Fruit fly (Drosophila melanogaster) whole organism, embryonic: Measurements from ENCODE around the gene gro.
A peak's percentile ranks its signal among the peaks of the same experiment; 100 is the strongest.

Experiments
- Aef1 ChIP-seq: fragments of 200-800 bp; sonication (Bioruptor generic); IDR thresholded peaks from 3 replicates; pipeline ENCODE4 v1.3.6; 2022; ENCODE audit warnings: missing biosample characterization, missing genetic modification characterization
- Antp ChIP-seq: fragments of 200-800 bp; sonication (Bioruptor generic); optimal IDR thresholded peaks from 3 replicates; lab custom pipeline; 2016; ENCODE audit warnings: missing biosample characterization, missing genetic modification characterization
- B-H2 ChIP-seq: fragments of 200-800 bp; sonication (Bioruptor generic); optimal IDR thresholded peaks from 2 replicates; lab custom pipeline; 2018; ENCODE audit warnings: missing biosample characterization, mild to moderate bottlenecking, missing genetic modification characterization
- Bdp1 ChIP-seq: fragments of 200-800 bp; sonication (Bioruptor generic); optimal IDR thresholded peaks from 3 replicates; lab custom pipeline; 2016; ENCODE audit warnings: missing biosample characterization, missing genetic modification characterization
- C15 ChIP-seq: fragments of 200-800 bp; sonication (Bioruptor generic); IDR thresholded peaks from 3 replicates; pipeline ENCODE4 v1.3.6; 2022; ENCODE audit warnings: missing biosample characterization, missing genetic modification characterization
- CG10147 ChIP-seq: fragments of 200-800 bp; sonication (Bioruptor generic); optimal IDR thresholded peaks from 2 replicates; lab custom pipeline; 2019; ENCODE audit warnings: missing biosample characterization, mild to moderate bottlenecking, missing genetic modification characterization, moderate library complexity
- CG11085 ChIP-seq: fragments of 200-800 bp; sonication (Bioruptor generic); IDR thresholded peaks from 2 replicates; pipeline ENCODE4 v1.3.6; 2022; ENCODE audit warnings: missing biosample characterization, missing genetic modification characterization
- CG11093 ChIP-seq: fragments of 200-800 bp; sonication (Bioruptor generic); IDR thresholded peaks from 3 replicates; pipeline ENCODE4 v1.3.6; 2022; ENCODE audit warnings: missing biosample characterization, missing genetic modification characterization
- CG11723 ChIP-seq: fragments of 200-800 bp; sonication (Bioruptor generic); optimal IDR thresholded peaks from 2 replicates; lab custom pipeline; 2017; ENCODE audit warnings: missing biosample characterization, mild to moderate bottlenecking, missing genetic modification characterization
- CG12071 ChIP-seq: fragments of 200-800 bp; sonication (Bioruptor generic); optimal IDR thresholded peaks from 3 replicates; lab custom pipeline; 2018; ENCODE audit warnings: missing biosample characterization, mild to moderate bottlenecking, missing genetic modification characterization
- CG1233 ChIP-seq: fragments of 200-800 bp; sonication (Bioruptor generic); optimal IDR thresholded peaks from 4 replicates; lab custom pipeline; 2018; ENCODE audit warnings: missing biosample characterization, mild to moderate bottlenecking, missing genetic modification characterization
- CG12391 ChIP-seq: fragments of 200-800 bp; sonication (Bioruptor generic); optimal IDR thresholded peaks from 3 replicates; lab custom pipeline; 2018; ENCODE audit warnings: missing biosample characterization, mild to moderate bottlenecking, missing genetic modification characterization, moderate library complexity
- CG15269 ChIP-seq: fragments of 200-800 bp; sonication (Bioruptor generic); optimal IDR thresholded peaks from 2 replicates; lab custom pipeline; 2018; ENCODE audit warnings: missing biosample characterization, mild to moderate bottlenecking, missing genetic modification characterization, moderate library complexity
- CG17361 ChIP-seq: fragments of 200-800 bp; sonication (Bioruptor generic); IDR thresholded peaks from 3 replicates; pipeline ENCODE4 v1.3.6; 2022; ENCODE audit warnings: missing biosample characterization, missing genetic modification characterization
- CG17568 ChIP-seq: fragments of 200-800 bp; sonication (Bioruptor generic); optimal IDR thresholded peaks from 2 replicates; lab custom pipeline; 2018; ENCODE audit warnings: missing biosample characterization, mild to moderate bottlenecking, missing genetic modification characterization, moderate library complexity
- CG17912 ChIP-seq: fragments of 200-800 bp; sonication (Bioruptor generic); optimal IDR thresholded peaks from 2 replicates; lab custom pipeline; 2018; ENCODE audit warnings: missing biosample characterization, mild to moderate bottlenecking, missing genetic modification characterization
- CG1832 ChIP-seq: fragments of 200-800 bp; sonication (Bioruptor generic); optimal IDR thresholded peaks from 2 replicates; lab custom pipeline; 2017; ENCODE audit warnings: missing biosample characterization, mild to moderate bottlenecking, missing genetic modification characterization, inconsistent platforms
- CG4404 ChIP-seq: fragments of 200-800 bp; sonication (Bioruptor generic); IDR thresholded peaks from 2 replicates; pipeline ENCODE4 v1.3.6; 2022; ENCODE audit warnings: missing biosample characterization, missing genetic modification characterization
- CG4854 ChIP-seq: fragments of 200-800 bp; sonication (Bioruptor generic); optimal IDR thresholded peaks from 2 replicates; lab custom pipeline; 2016; ENCODE audit warnings: missing biosample characterization, missing genetic modification characterization, inconsistent platforms
- CG7357 ChIP-seq: fragments of 200-800 bp; sonication (Bioruptor generic); IDR thresholded peaks from 3 replicates; pipeline ENCODE4 v1.3.6; 2022; ENCODE audit warnings: missing biosample characterization, missing genetic modification characterization
- CG7963 ChIP-seq: fragments of 200-800 bp; sonication (Bioruptor generic); IDR thresholded peaks from 3 replicates; pipeline ENCODE4 v1.3.6; 2022; ENCODE audit warnings: missing biosample characterization, missing genetic modification characterization; ENCODE audit not compliant: partially characterized antibody
- CG8388 ChIP-seq: fragments of 200-800 bp; sonication (Bioruptor generic); optimal IDR thresholded peaks from 2 replicates; lab custom pipeline; 2019; ENCODE audit warnings: missing biosample characterization, mild to moderate bottlenecking, missing genetic modification characterization, moderate library complexity
- Camta ChIP-seq: fragments of 200-800 bp; sonication (Bioruptor generic); optimal IDR thresholded peaks from 2 replicates; lab custom pipeline; 2016; ENCODE audit warnings: missing biosample characterization, missing genetic modification characterization
- Chrac-16 ChIP-seq: fragments of 200-800 bp; sonication (Bioruptor generic); optimal IDR thresholded peaks from 3 replicates; lab custom pipeline; 2016; ENCODE audit warnings: missing biosample characterization, missing genetic modification characterization
- CkIIα-i1 ChIP-seq: fragments of 200-800 bp; sonication (Bioruptor generic); IDR thresholded peaks from 2 replicates; pipeline ENCODE4 v1.3.6; 2022; ENCODE audit warnings: missing biosample characterization, missing genetic modification characterization
- Dek ChIP-seq: fragments of 200-800 bp; sonication (Bioruptor generic); optimal IDR thresholded peaks from 3 replicates; lab custom pipeline; 2019; ENCODE audit warnings: missing biosample characterization, mild to moderate bottlenecking, missing genetic modification characterization, moderate library complexity
- Fer3 ChIP-seq: fragments of 200-800 bp; sonication (Bioruptor generic); optimal IDR thresholded peaks from 2 replicates; lab custom pipeline; 2018; ENCODE audit warnings: missing biosample characterization, mild to moderate bottlenecking, missing genetic modification characterization, moderate library complexity
- HHEX ChIP-seq: fragments of 200-800 bp; sonication (Bioruptor generic); optimal IDR thresholded peaks from 3 replicates; lab custom pipeline; 2017; ENCODE audit warnings: missing biosample characterization, mild to moderate bottlenecking, missing genetic modification characterization, missing genetic modification reagents
- Hr39 ChIP-seq: fragments of >200 bp; optimal IDR thresholded peaks from 2 replicates; lab custom pipeline; 2017
- Sin3A ChIP-seq: fragments of >200 bp; optimal IDR thresholded peaks from 2 replicates; lab custom pipeline; 2018
- Sry-β ChIP-seq: fragments of 200-800 bp; sonication (Bioruptor generic); optimal IDR thresholded peaks from 2 replicates; lab custom pipeline; 2018; ENCODE audit warnings: missing biosample characterization, mild to moderate bottlenecking, missing genetic modification characterization, moderate library complexity
- Stat92E ChIP-seq, 3 experiments: fragments of >200 bp in 2 of 3; fragments of 200-800 bp in 1 of 3; sonication (Bioruptor generic) in 1 of 3; optimal IDR thresholded peaks; 2 replicates each; lab custom pipeline; 2017 to 2019; ENCODE audit warnings: missing biosample characterization in 3 of 3, missing genetic modification characterization in 3 of 3, mild to moderate bottlenecking in 1 of 3, moderate library complexity in 1 of 3
- TFAM ChIP-seq: fragments of 200-800 bp; sonication (Bioruptor generic); optimal IDR thresholded peaks from 2 replicates; lab custom pipeline; 2017; ENCODE audit warnings: missing biosample characterization, missing genetic modification characterization, inconsistent platforms
- ato ChIP-seq: fragments of 200-800 bp; sonication (Bioruptor generic); IDR thresholded peaks from 2 replicates; pipeline ENCODE4 v1.3.6; 2022; ENCODE audit warnings: missing biosample characterization, missing genetic modification characterization; ENCODE audit not compliant: partially characterized antibody
- caup ChIP-seq: fragments of 200-800 bp; sonication (Bioruptor generic); optimal IDR thresholded peaks from 3 replicates; lab custom pipeline; 2017; ENCODE audit warnings: missing biosample characterization, mild to moderate bottlenecking, missing genetic modification characterization, moderate library complexity; ENCODE audit not compliant: severe bottlenecking
- croc ChIP-seq: fragments of 200-800 bp; sonication (Bioruptor generic); conservative IDR thresholded peaks from 3 replicates; pipeline ENCODE4 v1.3.6; 2022; ENCODE audit warnings: missing biosample characterization, missing genetic modification characterization
- ham ChIP-seq: fragments of 200-800 bp; sonication (Bioruptor generic); IDR thresholded peaks from 2 replicates; pipeline ENCODE4 v1.3.6; 2022; ENCODE audit warnings: missing biosample characterization, missing genetic modification characterization
- kni ChIP-seq: fragments of 200-800 bp; sonication (Bioruptor generic); optimal IDR thresholded peaks from 3 replicates; lab custom pipeline; 2017; ENCODE audit warnings: mild to moderate bottlenecking, missing biosample characterization, missing genetic modification reagents, missing genetic modification characterization
- lola ChIP-seq, 3 experiments: fragments of >200 bp in 2 of 3; fragments of 200-800 bp in 1 of 3; sonication (Bioruptor generic) in 1 of 3; optimal IDR thresholded peaks; 2 replicates each; lab custom pipeline; 2017 to 2019; ENCODE audit warnings: missing biosample characterization in 3 of 3, missing genetic modification characterization in 3 of 3, mild to moderate bottlenecking in 1 of 3, moderate library complexity in 1 of 3
- mam ChIP-seq: fragments of 200-800 bp; sonication (Bioruptor generic); optimal IDR thresholded peaks from 3 replicates; lab custom pipeline; 2016; ENCODE audit warnings: missing biosample characterization, missing genetic modification characterization
- mirr ChIP-seq: fragments of 200-800 bp; sonication (Bioruptor generic); optimal IDR thresholded peaks from 3 replicates; lab custom pipeline; 2018; ENCODE audit warnings: missing biosample characterization, mild to moderate bottlenecking, missing genetic modification characterization
- otp ChIP-seq: fragments of 200-800 bp; sonication (Bioruptor generic); IDR thresholded peaks from 3 replicates; pipeline ENCODE4, ENCODE4 v1.3.6; 2022; ENCODE audit warnings: missing biosample characterization, missing genetic modification characterization
- p53 ChIP-seq: fragments of 200-800 bp; sonication (Bioruptor generic); optimal IDR thresholded peaks from 2 replicates; lab custom pipeline; 2016; ENCODE audit warnings: missing biosample characterization, missing genetic modification characterization
- pho ChIP-seq: fragments of 200-800 bp; sonication (Bioruptor generic); optimal IDR thresholded peaks from 2 replicates; lab custom pipeline; 2016; ENCODE audit warnings: missing biosample characterization, missing genetic modification characterization
- row ChIP-seq: fragments of 200-800 bp; sonication (Bioruptor generic); IDR thresholded peaks from 3 replicates; pipeline ENCODE4 v1.3.6; 2022; ENCODE audit warnings: missing biosample characterization, missing genetic modification characterization
- stwl ChIP-seq: fragments of 200-800 bp; sonication (Bioruptor generic); optimal IDR thresholded peaks from 3 replicates; lab custom pipeline; 2018; ENCODE audit warnings: missing biosample characterization, mild to moderate bottlenecking, missing genetic modification characterization, moderate library complexity
- vfl ChIP-seq: fragments of 200-800 bp; sonication (Bioruptor generic); optimal IDR thresholded peaks from 2 replicates; lab custom pipeline; 2016; ENCODE audit warnings: missing biosample characterization, missing genetic modification characterization
- vvl ChIP-seq: fragments of 200-800 bp; sonication (Bioruptor generic); IDR thresholded peaks from 2 replicates; pipeline ENCODE4 v1.3.6; 2022; ENCODE audit warnings: missing biosample characterization, missing genetic modification characterization
- zfh2 ChIP-seq: fragments of 200-800 bp; sonication (Bioruptor generic); optimal IDR thresholded peaks from 2 replicates; lab custom pipeline; 2016; ENCODE audit warnings: missing biosample characterization, missing genetic modification characterization

The gro gene

dm6 chr3R:26042131-26042885 lies 772 bp downstream of the gro start (continued):
- TF ChIP-seq mirr (peak; percentile 88), CG7963 (GFP tag; lab: Robert Waterston, UW) (no peak), Sin3A (lab: Kevin White, UChicago) (peak; percentile 25), Chrac-16 (GFP tag; lab: Kevin White, UChicago) (peak; percentile 97), HHEX (GFP tag; lab: Kevin White, UChicago) (peak; percentile 96), CG15269 (peak; percentile 95), CG17912 (peak; percentile 71), kni (GFP tag; lab: Kevin White, UChicago) (peak; percentile 89), CG11093 (GFP tag; lab: Robert Waterston, UW) (peak; percentile 94), CG17568 (peak; percentile 93), caup (GFP tag; lab: Kevin White, UChicago) (peak; percentile 96), Sry-β (GFP tag; lab: Kevin White, UChicago) (peak; percentile 50), Stat92E (GFP tag; optimal IDR thresholded peaks at IDR 0.05; lab: Kevin White, UChicago) (peak in 1 of 3 experiments; percentile 59), CG11723 (GFP tag; lab: Kevin White, UChicago) (peak; percentile 93), otp (GFP tag; lab: Robert Waterston, UW) (peak; percentile 97), TFAM (GFP tag; lab: Kevin White, UChicago) (peak; percentile 81), zfh2 (peak; percentile 96), Dek (peak; percentile 91), Camta (GFP tag; lab: Kevin White, UChicago) (peak; percentile 97), ham (GFP tag; lab: Robert Waterston, UW) (peak; percentile 89), mam (peak; percentile 97), CG12071 (GFP tag; lab: Kevin White, UChicago) (peak; percentile 95), Aef1 (GFP tag; lab: Robert Waterston, UW) (peak; percentile 97), CG11085 (GFP tag; lab: Robert Waterston, UW) (peak; percentile 93), croc (GFP tag; lab: Robert Waterston, UW) (peak; percentile 87), CG1832 (no peak), row (GFP tag; lab: Robert Waterston, UW) (peak; percentile 97), p53 (GFP tag; lab: Kevin White, UChicago) (peak; percentile 94), Hr39 (lab: Kevin White, UChicago) (no peak), CG4854 (peak; percentile 95), CG7357 (GFP tag; lab: Robert Waterston, UW) (peak; percentile 91), CG4404 (GFP tag; lab: Robert Waterston, UW) (peak; percentile 87), vfl (peak; percentile 94), CG17361 (GFP tag; lab: Robert Waterston, UW) (peak; percentile 97), C15 (GFP tag; lab: Robert Waterston, UW) (peak; percentile 85), Bdp1 (peak; percentile 91), CG12391 (tag; lab: Kevin White, UChicago) (peak; percentile 96), lola (GFP tag; optimal IDR thresholded peaks at IDR 0.05; lab: Kevin White, UChicago) (peak in 1 of 3 experiments; percentile 92), CkIIα-i1 (GFP tag; lab: Robert Waterston, UW) (peak; percentile 79), B-H2 (GFP tag; lab: Kevin White, UChicago) (peak; percentile 87), vvl (GFP tag; lab: Robert Waterston, UW) (peak; percentile 99), Fer3 (peak; percentile 95), stwl (tag; lab: Kevin White, UChicago) (peak; percentile 55), CG1233 (GFP tag; lab: Kevin White, UChicago) (peak; percentile 94), CG10147 (peak; percentile 82), pho (GFP tag; lab: Kevin White, UChicago) (peak; percentile 97), Antp (GFP tag; lab: Kevin White, UChicago) (peak; percentile 98), ato (GFP tag; lab: Robert Waterston, UW) (no peak), CG8388 (GFP tag; lab: Kevin White, UChicago) (peak; percentile 95)
